Fruit fly (Drosophila melanogaster): ENCODE results near the gene CG14154.

DNA sequence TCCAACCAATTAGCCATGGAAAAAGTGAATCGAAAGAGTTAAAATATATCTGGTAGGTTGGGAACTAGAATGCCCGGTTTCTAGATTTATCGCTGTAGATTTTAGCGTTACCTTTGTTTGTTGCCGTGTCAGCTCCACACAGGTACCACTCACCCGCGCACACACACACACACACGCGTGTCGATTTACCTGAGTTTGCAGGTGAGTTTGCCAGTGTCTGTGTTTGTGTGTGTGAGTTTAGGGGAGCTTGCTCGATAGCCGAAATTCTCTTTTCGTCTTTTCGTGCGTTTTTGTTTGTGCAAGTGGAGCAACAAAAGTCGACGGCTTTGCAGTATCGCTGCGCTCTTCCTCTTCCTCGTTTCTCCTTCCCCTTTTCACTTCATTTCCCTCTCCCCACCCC lies 25.7 kb downstream of the CG14154 start:
- TF ChIP-seq Sin3A (optimal IDR thresholded peaks at IDR 0.05), result no peak
- no peak for TF ChIP-seq psq (optimal IDR thresholded peaks at IDR 0.05)
- no peak for TF ChIP-seq h (optimal IDR thresholded peaks at IDR 0.05)
- no peak for TF ChIP-seq insv (optimal IDR thresholded peaks at IDR 0.05)
- no peak for TF ChIP-seq Myc (optimal IDR thresholded peaks at IDR 0.05)
